Worm (Caenorhabditis elegans) whole organism, midembryonic: ENCODE measurements around the gene slc-28.1.
"Not testable (repeated sequence)": the region's sequence is repeated elsewhere in the genome, so short reads cannot be mapped to it uniquely, and the experiment has no call there.

Experiments used
- T22C8.4 ChIP-seq: fragments of 200-800 bp; sonication (Bioruptor generic); IDR thresholded peaks from 2 replicates; pipeline ENCODE4 v1.3.6; 2022; ENCODE audit warnings: missing genetic modification characterization, missing compliant biosample characterization
- cog-1 ChIP-seq: sonication (generic microtip); optimal IDR thresholded peaks from 2 replicates; lab custom pipeline; 2016; ENCODE audit warnings: missing genetic modification characterization, missing compliant biosample characterization
- flt-1 ChIP-seq: fragments of 200-800 bp; sonication (Bioruptor generic); IDR thresholded peaks from 2 replicates; pipeline ENCODE4 v1.3.6; 2022; ENCODE audit warnings: missing genetic modification characterization, missing compliant biosample characterization
- klf-2 ChIP-seq: fragments of 200-800 bp; sonication (Bioruptor generic); conservative IDR thresholded peaks from 2 replicates; pipeline ENCODE4 v1.3.6; 2022; ENCODE audit warnings: missing genetic modification reagents, missing genetic modification characterization, missing compliant biosample characterization
- med-1 ChIP-seq: sonication (generic microtip); optimal IDR thresholded peaks from 2 replicates; lab custom pipeline; 2017; ENCODE audit warnings: missing genetic modification characterization, mild to moderate bottlenecking, missing compliant biosample characterization, antibody characterized with exemption, missing genetic modification reagents; ENCODE audit not compliant: insufficient read depth
- ref-1 ChIP-seq: fragments of 200-800 bp; sonication (Bioruptor generic); conservative IDR thresholded peaks from 2 replicates; pipeline ENCODE4 v1.3.6; 2022; ENCODE audit warnings: missing genetic modification reagents, missing genetic modification characterization, missing compliant biosample characterization
- tab-1 ChIP-seq: fragments of 200-800 bp; sonication (Bioruptor generic); IDR thresholded peaks from 2 replicates; pipeline ENCODE4 v1.3.6; 2022; ENCODE audit warnings: missing genetic modification characterization, missing compliant biosample characterization
- ztf-23 ChIP-seq: fragments of 200-800 bp; sonication (Bioruptor generic); IDR thresholded peaks from 2 replicates; pipeline ENCODE4 v1.3.6; 2022; ENCODE audit warnings: missing genetic modification reagents, missing genetic modification characterization, missing compliant biosample characterization
- ztf-29 ChIP-seq: fragments of 200-800 bp; sonication (Bioruptor generic); IDR thresholded peaks from 2 replicates; pipeline ENCODE4 v1.3.6; 2022; ENCODE audit warnings: missing genetic modification reagents, missing genetic modification characterization, missing compliant biosample characterization

Gene slc-28.1

ce11 chrV:3477496-3477895, 13.9 kb downstream of the slc-28.1 start, which contains the start of gene srbc-31:
Gene srbc-31 (minus strand): TSS chrV:3477596.
- TF ChIP-seq ref-1 (GFP tag; lab: Robert Waterston, UW): no peak
- no peak for TF ChIP-seq klf-2
- no peak for TF ChIP-seq med-1
- TF ChIP-seq flt-1: no peak
- no peak for TF ChIP-seq T22C8.4
- no peak for TF ChIP-seq ztf-23 (GFP tag; lab: Robert Waterston, UW)
- TF ChIP-seq ztf-29 (GFP tag; lab: Robert Waterston, UW): no peak
- no peak for TF ChIP-seq cog-1 (tag; lab: Kevin White, UChicago)
- no peak for TF ChIP-seq tab-1 (GFP tag; lab: Robert Waterston, UW)

- no peak for TF ChIP-seq flt-1
- TF ChIP-seq ref-1 (GFP tag; lab: Robert Waterston, UW): no peak
- no peak for TF ChIP-seq klf-2
- TF ChIP-seq ztf-29 (GFP tag; lab: Robert Waterston, UW): no peak
- no peak for TF ChIP-seq cog-1 (tag; lab: Kevin White, UChicago)
- TF ChIP-seq ztf-23 (GFP tag; lab: Robert Waterston, UW): no peak
- TF ChIP-seq tab-1 (GFP tag; lab: Robert Waterston, UW): no peak
- no peak for TF ChIP-seq T22C8.4
- no peak for TF ChIP-seq med-1
Measured at ce11 chrV:3480346-3480745, 16.7 kb downstream of the slc-28.1 start, which contains the start of gene srbc-30. Gene srbc-30 (minus strand): TSS chrV:3480446.

ce11 chrV:3482550-3483002, 19.0 kb downstream of the slc-28.1 start, which contains the start of gene lys-7:
Gene lys-7 (minus strand): TSS chrV:3482600.
- TF ChIP-seq flt-1 (no peak), cog-1 (tag; lab: Kevin White, UChicago) (no peak), T22C8.4 (no peak), ztf-23 (GFP tag; lab: Robert Waterston, UW) (no peak), klf-2 (no peak), ztf-29 (GFP tag; lab: Robert Waterston, UW) (no peak), tab-1 (GFP tag; lab: Robert Waterston, UW) (no peak), med-1 (no peak), ref-1 (GFP tag; lab: Robert Waterston, UW) (no peak)

- no peak for TF ChIP-seq T22C8.4
- TF ChIP-seq ztf-23 (GFP tag; lab: Robert Waterston, UW): no peak
- TF ChIP-seq flt-1: no peak
- no peak for TF ChIP-seq tab-1 (GFP tag; lab: Robert Waterston, UW)
- no peak for TF ChIP-seq cog-1 (tag; lab: Kevin White, UChicago)
- no peak for TF ChIP-seq klf-2
- TF ChIP-seq ztf-29 (GFP tag; lab: Robert Waterston, UW): no peak
- no peak for TF ChIP-seq med-1
- TF ChIP-seq ref-1 (GFP tag; lab: Robert Waterston, UW): no peak
Measured at ce11 chrV:3484702-3485101, 21.1 kb downstream of the slc-28.1 start, which contains the start of gene srbc-33. Gene srbc-33 (minus strand): TSS chrV:3484802.

ce11 chrV:3486857-3487256, 23.2 kb downstream of the slc-28.1 start, which contains the start of gene srbc-32:
Gene srbc-32 (minus strand): TSS chrV:3486957.
- no peak for TF ChIP-seq ztf-29 (GFP tag; lab: Robert Waterston, UW)
- TF ChIP-seq cog-1 (tag; lab: Kevin White, UChicago): no peak

ce11 chrV:3490435-3490834, 26.8 kb downstream of the slc-28.1 start, which contains the start of gene srbc-36:
Gene srbc-36 (minus strand): TSS chrV:3490535.
- TF ChIP-seq ref-1 (GFP tag; lab: Robert Waterston, UW) (no peak), cog-1 (tag; lab: Kevin White, UChicago) (no peak), ztf-29 (GFP tag; lab: Robert Waterston, UW) (no peak), T22C8.4 (no peak)

- TF ChIP-seq klf-2 (no peak), med-1 (no peak), flt-1 (no peak), cog-1 (tag; lab: Kevin White, UChicago) (no peak), ztf-23 (GFP tag; lab: Robert Waterston, UW) (no peak), T22C8.4 (no peak), tab-1 (GFP tag; lab: Robert Waterston, UW) (no peak)
Measured at ce11 chrV:3496880-3497279, 33.3 kb downstream of the slc-28.1 start, which contains the start of gene C07G3.15. Gene C07G3.15 (minus strand): TSS chrV:3496980.

- TF ChIP-seq T22C8.4 (no peak), flt-1 (no peak), ztf-23 (GFP tag; lab: Robert Waterston, UW) (no peak), klf-2 (no peak), cog-1 (tag; lab: Kevin White, UChicago) (no peak)
Measured at ce11 chrV:3502038-3502437, 38.4 kb downstream of the slc-28.1 start, which contains the start of the genes C07G3.8 and C07G3.10. Gene C07G3.8 (minus strand): TSS chrV:3502138. Gene C07G3.10 (plus strand): TSS chrV:3502307.

ce11 chrV:3505745-3506144, 42.1 kb downstream of the slc-28.1 start:
- TF ChIP-seq ztf-29 (GFP tag; lab: Robert Waterston, UW) (no peak), ztf-23 (GFP tag; lab: Robert Waterston, UW) (no peak), T22C8.4 (no peak), med-1 (no peak), ref-1 (GFP tag; lab: Robert Waterston, UW) (no peak), cog-1 (tag; lab: Kevin White, UChicago) (no peak), tab-1 (GFP tag; lab: Robert Waterston, UW) (no peak), klf-2 (no peak), flt-1 (no peak)

- TF ChIP-seq ztf-29 (GFP tag; lab: Robert Waterston, UW); klf-2; flt-1: not testable (repeated sequence)
Measured at ce11 chrV:3506252-3506651, 42.6 kb downstream of the slc-28.1 start, which contains the start of gene ugt-64. Gene ugt-64 (minus strand): TSS chrV:3506352.

- TF ChIP-seq cog-1 (tag; lab: Kevin White, UChicago): no peak
- TF ChIP-seq tab-1 (GFP tag; lab: Robert Waterston, UW): no peak
- TF ChIP-seq flt-1: no peak
- TF ChIP-seq med-1: no peak
- no peak for TF ChIP-seq ztf-29 (GFP tag; lab: Robert Waterston, UW)
- no peak for TF ChIP-seq ref-1 (GFP tag; lab: Robert Waterston, UW)
- no peak for TF ChIP-seq ztf-23 (GFP tag; lab: Robert Waterston, UW)
- no peak for TF ChIP-seq T22C8.4
- TF ChIP-seq klf-2: no peak
Measured at ce11 chrV:3507691-3508090, 44.1 kb downstream of the slc-28.1 start, which contains the start of gene str-225. Gene str-225 (plus strand): TSS chrV:3507822.
